Worm (Caenorhabditis elegans): ENCODE measurements around the gene cpg-1.

Gene cpg-1

ce11 chrIII:4504934-4505484, 15.8 kb downstream of the cpg-1 start:
- TF ChIP-seq lin-1 (GFP tag; IDR thresholded peaks at IDR 0.05): no peak
- no peak for TF ChIP-seq F44E2.7 (GFP tag; IDR thresholded peaks at IDR 0.05)
- no peak for TF ChIP-seq nhr-42 (GFP tag; IDR thresholded peaks at IDR 0.05)
- TF ChIP-seq Y105C5A.15 (GFP tag; IDR thresholded peaks at IDR 0.05): no peak
- no peak for TF ChIP-seq nhr-237 (tag; optimal IDR thresholded peaks at IDR 0.05)
- peak; percentile 78 for TF ChIP-seq aha-1 (tag)
- no peak for TF ChIP-seq lin-29 (GFP tag; IDR thresholded peaks at IDR 0.05)
- no peak for TF ChIP-seq vab-7 (GFP tag; IDR thresholded peaks at IDR 0.05)
- TF ChIP-seq hlh-11 (tag; optimal IDR thresholded peaks at IDR 0.05): no peak
- no peak for TF ChIP-seq ceh-82 (tag; optimal IDR thresholded peaks at IDR 0.05)
- TF ChIP-seq ceh-28 (tag; optimal IDR thresholded peaks at IDR 0.05): no peak
- no peak for TF ChIP-seq lim-7 (GFP tag; IDR thresholded peaks at IDR 0.05)
- no peak for TF ChIP-seq lir-3 (tag; optimal IDR thresholded peaks at IDR 0.05)
- TF ChIP-seq lin-38 (GFP tag; IDR thresholded peaks at IDR 0.05): no peak
- TF ChIP-seq dve-1 (tag; optimal IDR thresholded peaks at IDR 0.05; ENCODE audit: insufficient read depth): no peak
- TF ChIP-seq hlh-30 (tag; optimal IDR thresholded peaks at IDR 0.05; ENCODE audit: insufficient read depth): peak; percentile 56
- no peak for TF ChIP-seq T20F7.1 (GFP tag; optimal IDR thresholded peaks at IDR 0.05)
- TF ChIP-seq dmd-6 (GFP tag; IDR thresholded peaks at IDR 0.05): peak; percentile 23; the same call in 1 of the 2 replicates
- TF ChIP-seq T26A8.4 (GFP tag; IDR thresholded peaks at IDR 0.05): no peak; the same call in 1 of the 2 replicates
- TF ChIP-seq ceh-20 (GFP tag; IDR thresholded peaks at IDR 0.05): no peak
- TF ChIP-seq ZK546.5 (tag; optimal IDR thresholded peaks at IDR 0.05): no peak
- TF ChIP-seq lin-39 (tag; optimal IDR thresholded peaks at IDR 0.05): no peak
- no peak for TF ChIP-seq mdl-1 (tag; optimal IDR thresholded peaks at IDR 0.05)
- no peak for TF ChIP-seq unc-62 (GFP tag; optimal IDR thresholded peaks at IDR 0.05 in 1 of 2)
- TF ChIP-seq unc-62 (tag; optimal IDR thresholded peaks at IDR 0.05): no peak
- TF ChIP-seq mdt-29 (GFP tag; IDR thresholded peaks at IDR 0.05): 0 out of 2 replicates have a peak, but pooled peaks have one; percentile 12
- TF ChIP-seq mxl-3 (GFP tag; optimal IDR thresholded peaks at IDR 0.05): peak; percentile 39
- no peak for TF ChIP-seq fos-1 (tag; optimal IDR thresholded peaks at IDR 0.05)
- TF ChIP-seq F10B5.3 (tag; optimal IDR thresholded peaks at IDR 0.05): no peak
- TF ChIP-seq pqm-1 (tag; optimal IDR thresholded peaks at IDR 0.05): no peak
- no peak for TF ChIP-seq daf-16 (GFP tag; optimal IDR thresholded peaks at IDR 0.05)
- peak; percentile 0 for TF ChIP-seq daf-16 (tag; optimal IDR thresholded peaks at IDR 0.05)
- no peak for TF ChIP-seq saeg-2 (GFP tag; IDR thresholded peaks at IDR 0.05)
- TF ChIP-seq daf-19 (GFP tag; conservative IDR thresholded peaks at IDR 0.05): no peak
- TF ChIP-seq tag-97 (GFP tag; IDR thresholded peaks at IDR 0.05): no peak
- no peak for TF ChIP-seq spr-3 (GFP tag; optimal IDR thresholded peaks at IDR 0.05)
- TF ChIP-seq zag-1 (tag; optimal IDR thresholded peaks at IDR 0.05): no peak

- peak in 1 of 2 experiments; percentile 3 for TF ChIP-seq hif-1 (tag; optimal IDR thresholded peaks at IDR 0.05)
- TF ChIP-seq daf-16 (GFP tag; optimal IDR thresholded peaks at IDR 0.05): no peak
- no peak for TF ChIP-seq daf-16 (tag; optimal IDR thresholded peaks at IDR 0.05)
- peak; percentile 33 for TF ChIP-seq mep-1 (tag; optimal IDR thresholded peaks at IDR 0.05)
- TF ChIP-seq madf-5 (GFP tag; IDR thresholded peaks at IDR 0.05): no peak
- TF ChIP-seq unc-62 (GFP tag; optimal IDR thresholded peaks at IDR 0.05 in 1 of 2): peak in 1 of 2 experiments; percentile 20
- TF ChIP-seq unc-62 (tag; optimal IDR thresholded peaks at IDR 0.05): no peak
- peak; percentile 66 for TF ChIP-seq egl-43 (GFP tag; IDR thresholded peaks at IDR 0.05)
- no peak for TF ChIP-seq spr-3 (GFP tag; optimal IDR thresholded peaks at IDR 0.05)
- TF ChIP-seq vab-7 (GFP tag; IDR thresholded peaks at IDR 0.05): peak; percentile 39; the same call in 1 of the 2 replicates
- no peak for TF ChIP-seq lin-15B (tag; optimal IDR thresholded peaks at IDR 0.05)
- TF ChIP-seq ctbp-1 (GFP tag; IDR thresholded peaks at IDR 0.05): peak; percentile 48
- peak; percentile 66 for TF ChIP-seq fkh-10 (GFP tag; optimal IDR thresholded peaks at IDR 0.05)
- TF ChIP-seq hmg-1.1 (GFP tag; IDR thresholded peaks at IDR 0.05): peak; percentile 39; the same call in 1 of the 2 replicates
- no peak for TF ChIP-seq zip-11 (GFP tag; IDR thresholded peaks at IDR 0.05)
- TF ChIP-seq mdl-1 (tag; optimal IDR thresholded peaks at IDR 0.05): peak in 1 of 2 experiments; percentile 1
- 0 out of 2 replicates have a peak, but pooled peaks have one; percentile 31 for TF ChIP-seq T26A8.4 (GFP tag; IDR thresholded peaks at IDR 0.05)
- TF ChIP-seq hlh-30 (tag; optimal IDR thresholded peaks at IDR 0.05; ENCODE audit: insufficient read depth): peak; percentile 53
- TF ChIP-seq lsy-2 (tag; optimal IDR thresholded peaks at IDR 0.05): peak in 1 of 2 experiments; percentile 53
These were observed 16.6 kb downstream of the cpg-1 start for ce11 chrIII:4505726-4506125.

Data from whole organism, L4 larva.